Fruit fly (Drosophila melanogaster): ENCODE data around the gene Sodq.

DNA sequence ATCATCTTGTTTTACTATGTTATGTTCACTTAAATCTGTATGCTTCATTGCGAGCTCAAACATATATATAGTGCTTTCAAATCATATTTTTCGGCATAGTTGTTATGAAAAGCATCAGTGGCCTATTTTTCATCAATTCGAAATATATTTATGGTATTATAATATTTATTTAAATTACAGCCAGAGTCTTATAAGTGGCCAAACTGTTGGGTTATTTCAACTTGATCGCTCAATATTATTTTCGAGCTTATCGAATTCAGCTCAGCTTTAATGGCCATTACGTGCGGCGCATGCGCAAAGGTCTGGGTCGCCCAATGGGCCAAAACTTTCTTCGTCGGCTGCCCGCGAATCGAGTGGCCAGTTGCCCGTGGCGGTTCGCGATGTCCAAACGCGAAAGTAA is 1.6 kb downstream of the Sodq start, which contains the start of gene Mco3:
- no peak for TF ChIP-seq CG8478 (optimal IDR thresholded peaks at IDR 0.05)
- no peak for TF ChIP-seq CTCF (optimal IDR thresholded peaks at IDR 0.05)
